Worm (Caenorhabditis elegans) whole organism, L1 larva: ENCODE measurements around the gene srh-276.
A peak's percentile ranks its signal among the peaks of the same experiment; 100 is the strongest.

ENCODE experiments used
- Y116A8C.19 ChIP-seq: sonication (generic microtip); optimal IDR thresholded peaks from 2 replicates; lab custom pipeline; 2016; ENCODE audit warnings: missing compliant biosample characterization, missing genetic modification characterization, borderline replicate concordance
- alr-1 ChIP-seq: fragments of 200-800 bp; sonication (Bioruptor generic); optimal IDR thresholded peaks from 2 replicates; lab custom pipeline; 2018; ENCODE audit warnings: borderline replicate concordance, mild to moderate bottlenecking, missing genetic modification characterization, missing compliant biosample characterization
- blmp-1 ChIP-seq: fragments of 150-350 bp; optimal IDR thresholded peaks from 2 replicates; lab custom pipeline; 2014; ENCODE audit warnings: missing biosample characterization, missing genetic modification characterization
- ceh-63 ChIP-seq: fragments of 200-800 bp; sonication (Bioruptor generic); optimal IDR thresholded peaks from 2 replicates; lab custom pipeline; 2018; ENCODE audit warnings: mild to moderate bottlenecking, missing genetic modification characterization, missing compliant biosample characterization
- ceh-8 ChIP-seq: fragments of 200-800 bp; sonication (Bioruptor generic); optimal IDR thresholded peaks from 2 replicates; lab custom pipeline; 2018; ENCODE audit warnings: mild to moderate bottlenecking, missing genetic modification characterization, moderate library complexity, missing compliant biosample characterization
- ceh-82 ChIP-seq, 3 experiments: fragments of 150-350 bp in 1 of 3; sonication (generic microtip) in 2 of 3; optimal IDR thresholded peaks; 2 replicates each; lab custom pipeline; 2014 to 2017; ENCODE audit warnings: missing biosample characterization in 3 of 3, missing genetic modification characterization in 3 of 3
- ceh-88 ChIP-seq: fragments of 200-800 bp; sonication (Bioruptor generic); IDR thresholded peaks from 2 replicates; pipeline ENCODE4 v1.3.6; 2022; ENCODE audit warnings: missing genetic modification characterization, missing compliant biosample characterization
- ceh-90 ChIP-seq: sonication (generic microtip); optimal IDR thresholded peaks from 2 replicates; lab custom pipeline; 2016; ENCODE audit warnings: missing genetic modification characterization, missing compliant biosample characterization
- dpl-1 ChIP-seq, 3 experiments: fragments of 150-350 bp in 2 of 3; sonication (generic microtip) in 1 of 3; optimal IDR thresholded peaks; 2 replicates each; lab custom pipeline; 2014 to 2017; ENCODE audit warnings: missing biosample characterization in 3 of 3, missing genetic modification characterization in 3 of 3, missing genetic modification reagents in 3 of 3
- efl-3 ChIP-seq: fragments of 200-800 bp; sonication (Bioruptor generic); optimal IDR thresholded peaks from 2 replicates; lab custom pipeline; 2018; ENCODE audit warnings: mild to moderate bottlenecking, missing genetic modification characterization, missing compliant biosample characterization
- egl-27 ChIP-seq, 2 experiments: fragments of 150-350 bp in 1 of 2; sonication (generic microtip); optimal IDR thresholded peaks; 3 replicates each; lab custom pipeline; 2017 to 2018; ENCODE audit warnings: missing biosample characterization in 2 of 2, missing genetic modification characterization in 2 of 2, missing genetic modification reagents in 2 of 2
- elt-2 ChIP-seq: sonication (generic microtip); optimal IDR thresholded peaks from 2 replicates; lab custom pipeline; 2016; ENCODE audit warnings: missing genetic modification characterization, mild to moderate bottlenecking, inconsistent platforms, missing compliant biosample characterization, missing genetic modification reagents
- fkh-4 ChIP-seq: sonication (generic microtip); optimal IDR thresholded peaks from 2 replicates; lab custom pipeline; 2016; ENCODE audit warnings: missing compliant biosample characterization, missing genetic modification characterization, borderline replicate concordance
- hlh-17 ChIP-seq: fragments of 200-800 bp; sonication (Bioruptor generic); optimal IDR thresholded peaks from 2 replicates; lab custom pipeline; 2018; ENCODE audit warnings: missing genetic modification characterization, mild to moderate bottlenecking, missing compliant biosample characterization, moderate library complexity, borderline replicate concordance
- hpl-2 ChIP-seq: fragments of 150-350 bp; optimal IDR thresholded peaks from 2 replicates; lab custom pipeline; 2014; ENCODE audit warnings: missing biosample characterization, missing genetic modification reagents, missing genetic modification characterization
- irx-1 ChIP-seq: sonication (generic microtip); optimal IDR thresholded peaks from 2 replicates; lab custom pipeline; 2016; ENCODE audit warnings: missing genetic modification characterization, missing compliant biosample characterization
- lin-13 ChIP-seq: fragments of 150-350 bp; optimal IDR thresholded peaks from 2 replicates; lab custom pipeline; 2014; ENCODE audit warnings: missing biosample characterization, missing genetic modification reagents, missing genetic modification characterization
- lin-14 ChIP-seq: fragments of 200-800 bp; sonication (Bioruptor generic); optimal IDR thresholded peaks from 2 replicates; lab custom pipeline; 2018; ENCODE audit warnings: mild to moderate bottlenecking, missing genetic modification characterization, moderate library complexity, missing compliant biosample characterization
- lin-15B ChIP-seq: fragments of 150-350 bp; sonication (generic microtip); optimal IDR thresholded peaks from 3 replicates; lab custom pipeline; 2014; ENCODE audit warnings: missing biosample characterization, missing genetic modification characterization
- lin-35 ChIP-seq, 2 experiments: fragments of 150-350 bp; optimal IDR thresholded peaks; 2 replicates each; lab custom pipeline; 2014; ENCODE audit warnings: missing biosample characterization in 2 of 2, missing genetic modification characterization in 2 of 2, missing genetic modification reagents in 2 of 2
- mdl-1 ChIP-seq, 2 experiments: fragments of 150-350 bp; optimal IDR thresholded peaks; 2 replicates each; lab custom pipeline; 2014 to 2017; ENCODE audit warnings: missing biosample characterization in 2 of 2, missing genetic modification characterization in 2 of 2, inconsistent platforms in 1 of 2
- mef-2 ChIP-seq: fragments of 150-350 bp; optimal IDR thresholded peaks from 2 replicates; lab custom pipeline; 2014; ENCODE audit warnings: missing biosample characterization, missing genetic modification characterization
- mep-1 ChIP-seq: fragments of 150-350 bp; optimal IDR thresholded peaks from 2 replicates; lab custom pipeline; 2014; ENCODE audit warnings: missing biosample characterization, missing genetic modification characterization
- nhr-12 ChIP-seq: sonication (generic microtip); optimal IDR thresholded peaks from 2 replicates; lab custom pipeline; 2017; ENCODE audit warnings: missing biosample characterization, missing genetic modification characterization
- nhr-19 ChIP-seq: fragments of 200-800 bp; sonication (Bioruptor generic); conservative IDR thresholded peaks from 2 replicates; pipeline ENCODE4 v1.3.6; 2022; ENCODE audit warnings: missing genetic modification characterization, missing compliant biosample characterization
- nhr-20 ChIP-seq: sonication (generic microtip); optimal IDR thresholded peaks from 2 replicates; lab custom pipeline; 2016; ENCODE audit warnings: mild to moderate bottlenecking, missing genetic modification characterization, missing compliant biosample characterization
- nhr-237 ChIP-seq: fragments of 150-350 bp; optimal IDR thresholded peaks from 2 replicates; lab custom pipeline; 2014; ENCODE audit warnings: missing biosample characterization, missing genetic modification characterization
- nhr-71 ChIP-seq: sonication (generic microtip); optimal IDR thresholded peaks from 2 replicates; lab custom pipeline; 2016; ENCODE audit warnings: mild to moderate bottlenecking, missing genetic modification characterization, moderate library complexity, missing compliant biosample characterization
- nhr-77 ChIP-seq: fragments of 150-350 bp; optimal IDR thresholded peaks from 2 replicates; lab custom pipeline; 2014; ENCODE audit warnings: missing biosample characterization, missing genetic modification characterization
- nhr-84 ChIP-seq: sonication (generic microtip); optimal IDR thresholded peaks from 2 replicates; lab custom pipeline; 2017; ENCODE audit warnings: missing biosample characterization, missing genetic modification characterization
- nhr-85 ChIP-seq: sonication (generic microtip); peaks from one replicate; lab custom pipeline; 2016; ENCODE audit warnings: missing genetic modification characterization, inconsistent platforms, missing compliant biosample characterization
- nhr-90 ChIP-seq: sonication (generic microtip); optimal IDR thresholded peaks from 2 replicates; lab custom pipeline; 2016; ENCODE audit warnings: mild to moderate bottlenecking, missing genetic modification characterization, missing compliant biosample characterization; ENCODE audit not compliant: poor library complexity
- pax-3 ChIP-seq: fragments of 200-800 bp; sonication (Bioruptor generic); optimal IDR thresholded peaks from 2 replicates; lab custom pipeline; 2018; ENCODE audit warnings: mild to moderate bottlenecking, missing genetic modification characterization, moderate library complexity, missing compliant biosample characterization
- sptf-1 ChIP-seq: fragments of 150-350 bp; optimal IDR thresholded peaks from 2 replicates; lab custom pipeline; 2014; ENCODE audit warnings: missing biosample characterization, missing genetic modification characterization
- sup-37 ChIP-seq: fragments of 200-800 bp; sonication (Bioruptor generic); optimal IDR thresholded peaks from 2 replicates; lab custom pipeline; 2018; ENCODE audit warnings: mild to moderate bottlenecking, missing genetic modification characterization, missing compliant biosample characterization
- tbx-2 ChIP-seq: sonication (generic microtip); optimal IDR thresholded peaks from 2 replicates; lab custom pipeline; 2016; ENCODE audit warnings: missing genetic modification characterization, missing compliant biosample characterization
- unc-30 ChIP-seq: sonication (generic microtip); optimal IDR thresholded peaks from 2 replicates; lab custom pipeline; 2017; ENCODE audit warnings: missing biosample characterization, missing genetic modification characterization
- unc-62 ChIP-seq: fragments of 150-350 bp; optimal IDR thresholded peaks from 2 replicates; lab custom pipeline; 2014; ENCODE audit warnings: missing biosample characterization, missing genetic modification reagents, missing genetic modification characterization
- unc-86 ChIP-seq: sonication (generic microtip); optimal IDR thresholded peaks from 2 replicates; lab custom pipeline; 2016; ENCODE audit warnings: missing genetic modification characterization, missing compliant biosample characterization
- xbp-1 ChIP-seq: sonication (generic microtip); optimal IDR thresholded peaks from 2 replicates; lab custom pipeline; 2016; ENCODE audit warnings: missing genetic modification characterization, missing compliant biosample characterization
- ztf-11 ChIP-seq, 2 experiments: sonication (generic microtip); optimal IDR thresholded peaks; 2 replicates each; lab custom pipeline; 2016 to 2017; ENCODE audit warnings: missing genetic modification characterization in 2 of 2, missing biosample characterization in 1 of 2, missing compliant biosample characterization in 1 of 2
- ztf-4 ChIP-seq: fragments of 150-350 bp; optimal IDR thresholded peaks from 2 replicates; lab custom pipeline; 2014; ENCODE audit warnings: missing biosample characterization, missing genetic modification characterization

Gene srh-276

DNA sequence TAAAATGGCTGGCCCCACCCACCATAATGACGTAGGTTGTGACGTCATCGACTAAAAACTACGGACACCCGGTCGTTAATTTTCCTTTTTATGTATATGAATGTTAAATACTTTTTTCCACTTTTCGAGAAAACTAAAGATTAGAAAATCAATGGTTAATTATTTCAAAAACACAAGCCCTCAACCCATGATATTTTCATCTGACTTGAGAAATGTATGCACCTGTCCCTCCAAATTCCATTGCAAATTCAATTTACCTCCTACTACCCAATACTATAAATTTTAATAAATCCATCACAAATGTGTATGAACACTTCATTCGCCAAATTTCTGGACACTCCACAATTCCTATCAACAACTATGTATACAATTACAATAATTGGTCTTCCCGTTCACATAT, at the start of gene srh-276:
srh-276 (plus strand) TSS at position 301 of the 400 bp plus-strand sequence.
- TF ChIP-seq nhr-237 = no peak
- no peak for TF ChIP-seq nhr-84 (tag; lab: Kevin White, UChicago)
- TF ChIP-seq unc-30 (tag; lab: Kevin White, UChicago) = no peak
- no peak for TF ChIP-seq ztf-4 (tag; lab: Kevin White, UChicago)
- TF ChIP-seq nhr-20 (tag; lab: Kevin White, UChicago) = no peak
- TF ChIP-seq unc-86 = no peak
- no peak for TF ChIP-seq lin-15B (tag; lab: Kevin White, UChicago)
- no peak for TF ChIP-seq sptf-1
- no peak for TF ChIP-seq egl-27 (tag; optimal IDR thresholded peaks at IDR 0.05; lab: Kevin White, UChicago)
- TF ChIP-seq ztf-11 (tag; optimal IDR thresholded peaks at IDR 0.05; lab: Kevin White, UChicago) = no peak
- TF ChIP-seq hpl-2 = no peak
- TF ChIP-seq lin-13 (GFP tag; lab: Kevin White, UChicago) = no peak

DNA sequence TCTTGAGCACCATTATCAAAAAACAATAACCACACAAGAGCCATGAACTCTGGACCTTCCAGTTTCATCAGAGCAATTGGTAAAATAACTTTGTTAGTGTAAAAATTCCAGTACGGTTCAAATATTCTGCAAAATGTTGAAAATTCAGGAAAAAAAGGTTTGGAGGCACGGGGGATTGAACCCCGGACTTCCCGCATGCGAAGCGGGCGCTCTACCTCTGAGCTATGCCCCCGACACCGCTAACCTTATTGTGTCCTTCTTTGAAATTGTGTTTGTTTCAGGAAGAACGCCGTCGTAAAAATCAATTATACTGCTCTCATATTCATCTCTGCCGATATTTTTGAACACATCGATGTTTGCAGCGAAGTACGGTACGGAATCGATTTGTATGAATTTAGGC, 49.3 kb upstream of the srh-276 start:
- no peak for TF ChIP-seq Y116A8C.19

DNA sequence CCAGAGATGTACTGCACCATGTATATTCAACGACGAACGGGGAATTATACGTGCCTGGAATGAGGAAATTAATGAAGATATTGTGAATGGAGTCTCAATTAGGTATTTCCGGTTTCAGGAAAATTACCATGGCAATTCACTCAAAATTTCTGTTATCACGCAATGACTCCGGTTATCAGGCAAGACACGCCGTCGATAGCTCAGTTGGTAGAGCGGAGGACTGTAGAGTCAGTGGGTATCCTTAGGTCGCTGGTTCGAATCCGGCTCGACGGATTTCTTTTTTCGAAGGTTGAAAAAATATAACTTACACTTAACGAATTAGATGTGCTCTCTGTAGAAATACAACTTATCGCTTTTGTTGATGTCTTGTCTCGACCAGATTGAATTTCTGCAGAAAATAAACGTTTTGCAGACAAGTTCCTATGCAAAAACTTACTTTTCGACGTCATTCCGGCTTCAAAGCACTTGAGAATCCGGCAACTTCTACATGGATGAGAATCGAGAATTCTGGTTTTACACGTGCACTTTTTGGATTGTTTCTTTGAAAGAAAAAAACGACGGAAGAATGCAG, 48.6 kb upstream of the srh-276 start:
- TF ChIP-seq Y116A8C.19 = no peak
- no peak for TF ChIP-seq ztf-4 (tag; lab: Kevin White, UChicago)
- no peak for TF ChIP-seq ceh-90 (tag; lab: Kevin White, UChicago)
- TF ChIP-seq nhr-77 (tag; lab: Kevin White, UChicago) = no peak
- no peak for TF ChIP-seq lin-35 (GFP tag; optimal IDR thresholded peaks at IDR 0.05; lab: Kevin White, UChicago)
- TF ChIP-seq nhr-71 (tag; lab: Kevin White, UChicago) = no peak

- TF ChIP-seq ceh-88 (GFP tag; lab: Robert Waterston, UW) (no peak), ceh-82 (tag; optimal IDR thresholded peaks at IDR 0.05; lab: Kevin White, UChicago) (no peak), pax-3 (tag; lab: Kevin White, UChicago) (no peak), elt-2 (tag; lab: Kevin White, UChicago) (no peak), alr-1 (tag; lab: Kevin White, UChicago) (no peak)
- TF ChIP-seq, all 84 proteins: peak for 0
Observed at ce11 chrV:15481374-15481773, 47.8 kb upstream of the srh-276 start, which contains the start of gene nhr-150. TSS of gene nhr-150 (minus strand) at chrV:15481465.

DNA sequence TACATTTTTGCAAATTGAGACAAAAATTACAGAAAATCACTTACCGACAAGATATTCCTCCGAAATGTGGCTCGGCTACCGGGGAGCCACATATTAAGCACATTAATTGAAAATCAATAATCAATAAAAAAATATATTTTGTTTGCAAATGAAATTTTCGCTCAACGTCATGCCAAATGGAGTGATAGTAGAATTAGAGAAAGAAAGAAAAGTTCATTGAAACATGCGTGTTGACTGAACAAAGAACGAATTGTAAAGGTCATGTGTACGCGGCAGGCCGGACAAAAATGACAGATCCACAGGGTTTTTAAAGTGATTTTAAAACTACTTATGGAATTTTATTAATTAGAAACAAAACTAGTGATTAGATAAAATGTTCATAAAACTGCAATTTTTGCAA, 45.6 kb upstream of the srh-276 start:
- TF ChIP-seq dpl-1 (GFP tag; optimal IDR thresholded peaks at IDR 0.05; lab: Kevin White, UChicago) = no peak
- no peak for TF ChIP-seq mef-2 (tag; lab: Kevin White, UChicago)
- peak; percentile 17 for TF ChIP-seq mep-1 (tag; lab: Kevin White, UChicago)
- TF ChIP-seq lin-14 (GFP tag; lab: Kevin White, UChicago) = peak; percentile 57
- TF ChIP-seq tbx-2 (tag; lab: Kevin White, UChicago) = no peak
- TF ChIP-seq sup-37 = no peak
- no peak for TF ChIP-seq unc-62
- TF ChIP-seq hlh-17 = no peak
- peak; percentile 36 for TF ChIP-seq nhr-85 (tag; lab: Kevin White, UChicago)
- TF ChIP-seq nhr-19 (GFP tag; lab: Robert Waterston, UW) = peak; percentile 27; the same call in 1 of the 2 replicates
- TF ChIP-seq nhr-20 (tag; lab: Kevin White, UChicago) = peak; percentile 39
- no peak for TF ChIP-seq nhr-237
- TF ChIP-seq nhr-12 = no peak
- TF ChIP-seq nhr-77 (tag; lab: Kevin White, UChicago) = no peak
- TF ChIP-seq irx-1 (tag; lab: Kevin White, UChicago) = no peak
- TF ChIP-seq fkh-4 (tag; lab: Kevin White, UChicago) = no peak
- no peak for TF ChIP-seq egl-27 (tag; optimal IDR thresholded peaks at IDR 0.05; lab: Kevin White, UChicago)
- peak; percentile 16 for TF ChIP-seq nhr-90 (tag; lab: Kevin White, UChicago)
- TF ChIP-seq efl-3 (GFP tag; lab: Kevin White, UChicago) = no peak
- no peak for TF ChIP-seq ceh-82 (tag; optimal IDR thresholded peaks at IDR 0.05; lab: Kevin White, UChicago)
- TF ChIP-seq unc-86 = no peak
- no peak for TF ChIP-seq xbp-1 (tag; lab: Kevin White, UChicago)
- peak; percentile 6 for TF ChIP-seq elt-2 (tag; lab: Kevin White, UChicago)
- no peak for TF ChIP-seq ceh-63 (GFP tag; lab: Kevin White, UChicago)
- no peak for TF ChIP-seq ceh-8 (GFP tag; lab: Kevin White, UChicago)
- peak in 1 of 2 experiments; percentile 43 for TF ChIP-seq lin-35 (GFP tag; optimal IDR thresholded peaks at IDR 0.05; lab: Kevin White, UChicago)
- TF ChIP-seq hpl-2 = no peak
- TF ChIP-seq mdl-1 (tag; optimal IDR thresholded peaks at IDR 0.05; lab: Kevin White, UChicago) = no peak
- TF ChIP-seq blmp-1 (tag; lab: Kevin White, UChicago) = peak; percentile 45
- no peak for TF ChIP-seq ceh-90 (tag; lab: Kevin White, UChicago)
